Worm (Caenorhabditis elegans): ENCODE data around the gene Y38F1A.8.

- no peak for TF ChIP-seq ceh-82 (tag; optimal IDR thresholded peaks at IDR 0.05)
- TF ChIP-seq ama-1 (optimal IDR thresholded peaks at IDR 0.05): no peak
- no peak for TF ChIP-seq mml-1 (tag; optimal IDR thresholded peaks at IDR 0.05)
- peak; percentile 12 for TF ChIP-seq nfya-1 (tag; optimal IDR thresholded peaks at IDR 0.05; ENCODE audit: insufficient read depth)
- no peak for TF ChIP-seq elt-3 (tag; optimal IDR thresholded peaks at IDR 0.05)
- no peak for TF ChIP-seq unc-62 (GFP tag; optimal IDR thresholded peaks at IDR 0.05)
- no peak for TF ChIP-seq fos-1 (tag; optimal IDR thresholded peaks at IDR 0.05)
- TF ChIP-seq eor-1 (tag; optimal IDR thresholded peaks at IDR 0.05): no peak
- TF ChIP-seq unc-39 (tag; optimal IDR thresholded peaks at IDR 0.05): no peak
- no peak for TF ChIP-seq ztf-11 (tag; optimal IDR thresholded peaks at IDR 0.05)
- TF ChIP-seq pha-4 (tag; optimal IDR thresholded peaks at IDR 0.05): no peak
- TF ChIP-seq nhr-237 (tag; optimal IDR thresholded peaks at IDR 0.05): no peak
- no peak for TF ChIP-seq fkh-10 (GFP tag; optimal IDR thresholded peaks at IDR 0.05)
Measured at ce11 chrII:13013966-13014365, 13.3 kb upstream of the Y38F1A.8 start, which contains the start of gene F18A11.5.
